Worm (Caenorhabditis elegans) whole organism, L3 larva: ENCODE data around the gene F49F1.15.

Experiments
- jun-1 ChIP-seq: fragments of 150-350 bp; optimal IDR thresholded peaks from 2 replicates; lab custom pipeline; 2014; ENCODE audit warnings: missing biosample characterization, missing genetic modification reagents, missing genetic modification characterization
- tbx-2 ChIP-seq: sonication (generic microtip); optimal IDR thresholded peaks from 2 replicates; lab custom pipeline; 2016; ENCODE audit warnings: mild to moderate bottlenecking, missing genetic modification characterization, missing compliant biosample characterization
- unc-39 ChIP-seq: sonication (generic microtip); optimal IDR thresholded peaks from 4 replicates; lab custom pipeline; 2017; ENCODE audit warnings: missing biosample characterization, missing genetic modification characterization
- zag-1 ChIP-seq: fragments of 150-350 bp; optimal IDR thresholded peaks from 2 replicates; lab custom pipeline; 2014; ENCODE audit warnings: missing biosample characterization, missing genetic modification characterization
- ztf-11 ChIP-seq: fragments of 150-350 bp; optimal IDR thresholded peaks from 2 replicates; lab custom pipeline; 2014; ENCODE audit warnings: missing biosample characterization, missing genetic modification characterization

DNA sequence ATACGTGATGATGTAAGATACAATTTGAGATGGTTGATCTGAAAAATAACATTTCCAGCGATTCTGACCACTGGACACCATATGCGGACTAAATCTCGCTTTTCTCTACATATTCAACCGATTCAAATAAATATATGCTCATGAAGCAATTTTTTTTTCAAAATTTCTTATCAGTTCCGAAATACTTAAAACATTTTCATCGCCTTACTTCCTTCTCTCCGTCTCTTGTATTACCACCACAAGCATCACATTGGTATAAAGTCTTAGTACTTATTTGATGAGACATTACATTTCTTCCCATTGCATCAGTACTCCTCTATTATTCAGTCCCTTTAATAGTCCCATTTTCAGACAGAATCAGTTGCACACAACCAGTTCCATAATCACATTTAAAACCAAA, 40.2 kb upstream of the F49F1.15 start, which contains the start of gene K08D10.14:
- TF ChIP-seq jun-1 (tag; lab: Kevin White, UChicago) (no peak), ztf-11 (tag; lab: Kevin White, UChicago) (no peak), unc-39 (tag; lab: Kevin White, UChicago) (no peak), zag-1 (tag; lab: Kevin White, UChicago) (no peak), tbx-2 (no peak)
